Worm (Caenorhabditis elegans) whole organism, midembryonic: ENCODE data around the gene F54F12.1.
A peak's percentile ranks its signal among the peaks of the same experiment; 100 is the strongest.

Experiments used
- T22C8.4 ChIP-seq: fragments of 200-800 bp; sonication (Bioruptor generic); IDR thresholded peaks from 2 replicates; pipeline ENCODE4 v1.3.6; 2022; ENCODE audit warnings: missing genetic modification characterization, missing compliant biosample characterization
- cog-1 ChIP-seq: sonication (generic microtip); optimal IDR thresholded peaks from 2 replicates; lab custom pipeline; 2016; ENCODE audit warnings: missing genetic modification characterization, missing compliant biosample characterization
- flt-1 ChIP-seq: fragments of 200-800 bp; sonication (Bioruptor generic); IDR thresholded peaks from 2 replicates; pipeline ENCODE4 v1.3.6; 2022; ENCODE audit warnings: missing genetic modification characterization, missing compliant biosample characterization
- klf-2 ChIP-seq: fragments of 200-800 bp; sonication (Bioruptor generic); conservative IDR thresholded peaks from 2 replicates; pipeline ENCODE4 v1.3.6; 2022; ENCODE audit warnings: missing genetic modification reagents, missing genetic modification characterization, missing compliant biosample characterization
- med-1 ChIP-seq: sonication (generic microtip); optimal IDR thresholded peaks from 2 replicates; lab custom pipeline; 2017; ENCODE audit warnings: missing genetic modification characterization, mild to moderate bottlenecking, missing compliant biosample characterization, antibody characterized with exemption, missing genetic modification reagents; ENCODE audit not compliant: insufficient read depth
- ref-1 ChIP-seq: fragments of 200-800 bp; sonication (Bioruptor generic); conservative IDR thresholded peaks from 2 replicates; pipeline ENCODE4 v1.3.6; 2022; ENCODE audit warnings: missing genetic modification reagents, missing genetic modification characterization, missing compliant biosample characterization
- tab-1 ChIP-seq: fragments of 200-800 bp; sonication (Bioruptor generic); IDR thresholded peaks from 2 replicates; pipeline ENCODE4 v1.3.6; 2022; ENCODE audit warnings: missing genetic modification characterization, missing compliant biosample characterization
- ztf-23 ChIP-seq: fragments of 200-800 bp; sonication (Bioruptor generic); IDR thresholded peaks from 2 replicates; pipeline ENCODE4 v1.3.6; 2022; ENCODE audit warnings: missing genetic modification reagents, missing genetic modification characterization, missing compliant biosample characterization
- ztf-29 ChIP-seq: fragments of 200-800 bp; sonication (Bioruptor generic); IDR thresholded peaks from 2 replicates; pipeline ENCODE4 v1.3.6; 2022; ENCODE audit warnings: missing genetic modification reagents, missing genetic modification characterization, missing compliant biosample characterization

Gene F54F12.1

DNA sequence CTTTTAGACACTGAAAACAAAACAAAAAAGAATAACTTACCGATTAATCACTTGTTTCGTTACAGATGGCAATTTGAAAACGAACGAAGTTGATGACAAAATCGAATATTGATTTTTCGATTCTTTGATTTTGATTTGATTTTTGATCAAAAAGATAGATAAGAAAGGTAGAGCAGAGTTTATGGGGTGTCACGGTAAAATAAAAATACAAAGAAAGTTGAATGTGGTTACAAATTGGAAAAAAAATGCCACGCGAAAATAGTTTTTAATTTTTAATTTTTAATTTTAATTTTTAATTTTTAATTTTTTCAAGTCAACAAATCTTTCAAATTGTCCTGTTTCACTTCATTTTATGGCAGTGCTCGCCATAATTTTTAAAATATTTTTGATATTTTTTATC is at the start of gene F54F12.1:
Gene F54F12.1, minus strand, starts transcription at position 101 of the 400 bp plus-strand sequence.
- no peak for TF ChIP-seq cog-1 (tag; lab: Kevin White, UChicago)

DNA sequence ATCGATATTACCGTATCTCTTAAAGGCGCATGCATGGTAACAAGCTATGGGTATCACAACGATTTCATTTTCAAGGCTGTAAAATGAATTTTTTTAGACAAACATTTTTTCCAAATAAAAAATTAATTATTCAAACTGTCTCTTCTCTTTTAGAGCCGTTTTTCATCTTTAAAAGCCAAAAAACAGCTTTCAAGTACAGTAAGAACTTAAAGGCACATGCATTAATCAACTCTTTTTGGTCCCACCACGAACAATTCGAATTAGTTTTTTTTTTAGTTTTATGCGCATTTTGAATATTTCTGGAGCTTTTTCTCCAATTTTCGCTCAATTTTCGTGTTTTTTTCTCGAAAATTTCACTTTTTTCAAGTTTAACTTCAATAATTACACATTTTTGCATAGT is 49.2 kb upstream of the F54F12.1 start:
- TF ChIP-seq cog-1 (tag; lab: Kevin White, UChicago): no peak
- TF ChIP-seq ztf-29 (GFP tag; lab: Robert Waterston, UW): no peak
- TF ChIP-seq ztf-23: no peak
- no peak for TF ChIP-seq flt-1 (GFP tag; lab: Robert Waterston, UW)
- TF ChIP-seq klf-2 (GFP tag; lab: Robert Waterston, UW): no peak
- no peak for TF ChIP-seq tab-1 (GFP tag; lab: Robert Waterston, UW)
- TF ChIP-seq med-1: no peak
- TF ChIP-seq ref-1 (GFP tag; lab: Robert Waterston, UW): no peak
- TF ChIP-seq T22C8.4: no peak

DNA sequence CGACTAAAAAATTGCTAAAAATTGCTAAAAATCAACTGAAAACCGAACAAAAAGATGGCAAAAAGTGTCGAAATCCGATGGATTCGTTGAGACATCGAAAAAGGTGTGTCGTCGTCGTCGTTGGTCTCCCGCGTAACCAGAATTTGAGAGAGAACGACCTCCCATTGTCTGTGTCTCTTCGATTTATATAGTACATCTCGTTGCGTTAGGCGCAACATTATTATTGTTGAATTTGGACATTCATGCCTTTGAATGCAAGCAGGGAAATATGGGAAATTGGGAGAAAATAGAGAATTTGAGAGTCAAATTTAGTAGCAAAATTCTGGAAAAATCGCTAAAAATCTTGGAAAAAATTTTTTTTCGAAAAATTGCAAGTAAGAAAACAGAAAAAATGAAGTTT is 48.7 kb upstream of the F54F12.1 start:
- no peak for TF ChIP-seq klf-2 (GFP tag; lab: Robert Waterston, UW)
- no peak for TF ChIP-seq ref-1 (GFP tag; lab: Robert Waterston, UW)
- no peak for TF ChIP-seq ztf-23
- TF ChIP-seq flt-1 (GFP tag; lab: Robert Waterston, UW): no peak
- TF ChIP-seq cog-1 (tag; lab: Kevin White, UChicago): no peak
- TF ChIP-seq T22C8.4: no peak
- no peak for TF ChIP-seq med-1
- TF ChIP-seq tab-1 (GFP tag; lab: Robert Waterston, UW): no peak
- no peak for TF ChIP-seq ztf-29 (GFP tag; lab: Robert Waterston, UW)

DNA sequence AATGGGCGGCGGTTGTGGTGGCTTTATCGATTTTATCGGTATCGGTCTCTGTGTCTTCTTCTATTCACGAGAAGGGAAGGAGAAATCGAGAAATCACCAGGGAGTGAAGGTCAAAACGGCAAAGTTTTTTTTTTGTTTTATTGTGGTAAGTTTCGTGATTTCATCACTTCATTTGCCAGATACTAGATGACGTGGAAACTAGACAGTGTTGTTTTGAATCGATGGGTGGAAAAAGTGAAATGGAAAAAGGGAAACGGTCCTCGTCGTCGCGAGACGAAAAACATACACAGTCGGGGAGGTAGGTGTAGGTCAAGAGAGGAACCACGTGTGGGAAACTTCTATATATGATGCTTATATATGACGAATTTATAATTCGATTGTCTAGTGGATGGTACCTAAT is 45.8 kb upstream of the F54F12.1 start:
- TF ChIP-seq cog-1 (tag; lab: Kevin White, UChicago): no peak
- TF ChIP-seq T22C8.4: peak; percentile 30; the same call in 1 of the 2 replicates

DNA sequence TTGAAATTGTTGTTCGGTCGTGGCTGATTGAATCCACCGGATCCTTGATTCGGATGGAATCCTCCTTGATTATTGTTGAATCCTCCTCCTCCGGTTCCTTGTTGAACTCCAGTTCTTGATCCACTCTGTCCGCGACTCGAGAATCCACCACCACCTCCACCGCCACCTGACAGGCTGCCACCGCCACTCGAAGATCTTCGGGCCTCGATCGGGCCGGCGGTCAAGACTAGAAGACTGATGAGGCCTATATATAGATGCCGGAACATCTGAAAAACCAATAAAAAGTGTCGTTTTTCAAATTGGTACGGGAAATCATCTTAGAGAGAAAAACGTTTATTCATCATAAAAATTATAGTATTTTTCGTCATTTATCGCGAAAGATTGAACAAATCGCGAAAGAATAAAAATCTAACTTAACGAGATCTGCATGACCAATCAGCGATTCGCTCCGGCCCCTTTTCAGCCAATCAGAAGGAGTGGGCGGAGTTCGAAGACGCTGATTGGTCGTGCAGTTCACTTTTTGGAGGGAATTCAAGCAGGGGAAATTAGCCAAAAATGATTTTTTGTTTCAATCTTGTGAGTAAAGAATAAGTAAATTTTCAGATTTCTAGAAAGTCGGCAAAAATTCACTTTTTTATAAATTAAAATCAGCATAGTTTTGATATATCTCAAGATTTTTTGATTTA is 44.1 kb upstream of the F54F12.1 start, which contains the start of gene pqn-83:
Gene pqn-83, minus strand, starts transcription at position 272 of the 686 bp plus-strand sequence.
- TF ChIP-seq ztf-23: no peak
- TF ChIP-seq flt-1 (GFP tag; lab: Robert Waterston, UW): no peak
- TF ChIP-seq klf-2 (GFP tag; lab: Robert Waterston, UW): no peak
- TF ChIP-seq tab-1 (GFP tag; lab: Robert Waterston, UW): no peak
- no peak for TF ChIP-seq ref-1 (GFP tag; lab: Robert Waterston, UW)
- TF ChIP-seq med-1: no peak
- no peak for TF ChIP-seq cog-1 (tag; lab: Kevin White, UChicago)
- TF ChIP-seq ztf-29 (GFP tag; lab: Robert Waterston, UW): no peak
- TF ChIP-seq T22C8.4: no peak

DNA sequence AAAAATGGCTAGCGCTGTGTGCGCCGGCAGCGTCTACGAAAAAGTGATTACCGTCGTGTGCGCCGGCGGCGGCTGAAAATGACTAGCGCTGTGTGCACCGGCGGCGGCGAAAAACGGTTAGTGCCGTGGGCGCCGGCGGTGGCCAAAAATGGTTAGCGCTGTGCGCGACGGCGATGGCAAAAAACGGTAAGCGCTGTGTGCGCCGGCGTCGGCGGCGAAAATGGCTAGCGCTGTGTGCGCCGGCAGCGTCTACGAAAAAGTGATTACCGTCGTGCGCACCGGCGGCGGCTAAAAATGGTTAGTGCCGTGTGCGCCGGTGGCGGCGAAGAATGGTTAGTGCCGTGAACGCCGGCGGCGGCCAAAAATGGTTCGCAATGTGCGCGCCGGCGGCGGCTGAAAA is 37.1 kb upstream of the F54F12.1 start:
- no peak for TF ChIP-seq ref-1 (GFP tag; lab: Robert Waterston, UW)
- peak; percentile 49; the same call in 1 of the 2 replicates for TF ChIP-seq ztf-23
- TF ChIP-seq tab-1 (GFP tag; lab: Robert Waterston, UW): no peak

DNA sequence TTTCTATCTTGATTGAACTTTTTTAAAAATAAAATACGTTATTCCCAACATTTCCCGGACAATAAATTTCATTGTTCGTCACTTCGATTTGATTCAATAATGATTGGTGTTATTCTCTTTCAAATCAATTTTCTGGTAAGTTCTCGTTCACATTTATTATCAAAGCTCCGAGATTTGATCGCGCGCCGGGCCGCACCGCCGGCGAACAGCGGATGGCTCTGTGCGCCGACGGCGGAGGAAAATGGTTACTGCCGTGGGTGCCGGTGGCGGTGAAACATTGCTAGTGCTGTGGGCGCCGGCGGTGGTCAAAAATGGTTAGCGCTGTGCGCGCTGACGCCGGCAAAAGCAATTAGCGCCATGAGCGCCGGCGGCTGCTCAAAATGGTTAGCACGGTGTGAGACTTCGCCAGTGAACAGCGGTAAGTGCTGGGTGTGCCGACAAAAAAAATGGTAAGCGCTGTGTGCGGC is 35.9 kb upstream of the F54F12.1 start, which contains the start of gene Y39E4B.13:
Gene Y39E4B.13, plus strand, starts transcription at position 51 of the 467 bp plus-strand sequence.
- TF ChIP-seq T22C8.4 (no peak), ztf-29 (GFP tag; lab: Robert Waterston, UW) (no peak), klf-2 (GFP tag; lab: Robert Waterston, UW) (no peak), ztf-23 (no peak), flt-1 (GFP tag; lab: Robert Waterston, UW) (no peak), tab-1 (GFP tag; lab: Robert Waterston, UW) (no peak), med-1 (no peak), cog-1 (tag; lab: Kevin White, UChicago) (no peak), ref-1 (GFP tag; lab: Robert Waterston, UW) (no peak)

DNA sequence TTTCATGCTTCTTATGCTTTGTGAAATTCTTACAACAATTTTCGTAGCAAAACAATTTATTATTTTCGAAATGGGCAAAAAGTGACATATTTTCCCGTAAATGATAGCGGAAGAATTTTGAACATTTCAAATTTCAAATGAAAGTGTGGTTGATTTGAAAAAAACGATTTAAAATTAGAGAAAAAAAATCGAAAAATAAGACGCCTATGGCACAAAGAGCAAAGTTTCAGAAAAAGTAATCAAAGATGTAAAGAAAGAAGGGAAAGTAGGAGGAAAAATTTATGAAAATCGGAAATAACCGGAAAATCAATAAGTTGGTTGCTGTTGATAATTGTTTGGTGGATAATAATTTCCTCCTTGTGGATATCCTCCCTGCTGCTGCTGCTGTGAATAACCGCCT is 32.2 kb upstream of the F54F12.1 start:
- TF ChIP-seq ref-1 (GFP tag; lab: Robert Waterston, UW) (no peak), med-1 (no peak), ztf-29 (GFP tag; lab: Robert Waterston, UW) (no peak), flt-1 (GFP tag; lab: Robert Waterston, UW) (no peak), T22C8.4 (no peak), ztf-23 (no peak), klf-2 (GFP tag; lab: Robert Waterston, UW) (no peak), cog-1 (tag; lab: Kevin White, UChicago) (no peak), tab-1 (GFP tag; lab: Robert Waterston, UW) (no peak)

DNA sequence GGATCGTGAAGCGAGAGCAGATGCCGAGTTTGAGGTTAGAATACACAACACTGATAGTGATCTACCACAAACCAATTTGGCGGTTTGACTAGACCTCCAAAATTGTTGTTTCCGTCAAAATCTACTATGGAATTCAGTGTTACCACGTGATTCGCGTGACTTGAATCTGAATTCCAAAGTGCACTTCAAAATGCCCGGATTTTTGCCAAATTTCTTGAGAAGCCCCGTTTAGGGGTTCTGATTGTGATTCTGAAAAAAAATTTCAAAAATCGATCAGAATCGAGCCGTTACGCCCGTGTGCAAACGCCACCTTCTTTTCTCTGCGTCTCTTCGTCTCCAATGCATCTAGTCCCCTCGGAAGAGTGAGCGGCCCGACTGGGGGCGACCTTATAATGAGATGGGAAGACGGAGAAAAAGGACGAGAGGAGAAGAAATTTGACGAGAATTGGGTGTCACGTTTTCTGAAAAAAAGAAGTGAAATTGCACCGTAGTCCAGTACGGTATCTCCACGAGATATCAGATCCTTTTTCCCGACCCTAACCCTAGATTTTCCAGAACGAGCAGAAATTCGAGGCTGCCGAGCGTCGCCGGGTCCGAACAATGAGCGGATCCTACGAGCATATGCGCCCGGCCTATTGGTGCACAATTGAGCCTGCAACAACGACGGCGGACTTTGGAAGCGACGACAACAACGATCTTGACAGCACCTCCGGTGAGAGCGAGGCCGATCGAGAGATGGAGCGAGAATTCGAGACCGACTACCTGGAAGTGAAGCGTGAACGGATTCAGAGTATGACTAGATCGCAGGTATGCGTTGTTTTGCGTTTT is 16.4 kb upstream of the F54F12.1 start:
- TF ChIP-seq T22C8.4: no peak
- 0 out of 2 replicates have a peak, but pooled peaks have one; percentile 17 for TF ChIP-seq flt-1 (GFP tag; lab: Robert Waterston, UW)

DNA sequence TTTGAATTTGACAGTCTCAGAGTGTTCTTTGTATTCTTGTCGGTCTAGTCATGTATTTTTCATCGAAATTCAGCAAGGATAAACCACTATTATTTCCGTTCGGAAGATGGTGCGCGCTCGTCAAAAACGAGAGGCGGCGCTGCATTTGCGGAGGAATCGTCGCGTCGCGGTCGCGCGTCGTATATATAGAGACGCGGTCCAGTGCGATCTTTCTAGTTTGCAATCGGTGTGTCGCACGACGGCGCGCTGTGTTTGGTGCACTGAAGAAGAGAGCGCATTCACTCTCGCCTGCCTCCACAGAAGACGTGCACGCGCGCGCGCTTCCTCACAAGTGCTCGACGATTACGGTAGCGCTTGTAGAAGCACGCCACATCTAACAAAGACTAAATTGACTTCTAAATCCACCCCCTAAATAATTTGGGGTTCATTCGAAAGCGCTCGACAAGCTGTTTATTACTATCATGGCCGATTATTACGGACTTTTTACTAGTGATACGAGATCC is 15.4 kb upstream of the F54F12.1 start, which contains the start of gene Y39E4B.6:
Gene Y39E4B.6, plus strand, starts transcription at position 209 of the 503 bp plus-strand sequence.
- TF ChIP-seq ztf-29 (GFP tag; lab: Robert Waterston, UW): peak; percentile 81; the same call in 1 of the 2 replicates
- TF ChIP-seq ztf-23: peak; percentile 86
- TF ChIP-seq flt-1 (GFP tag; lab: Robert Waterston, UW): peak; percentile 91
- TF ChIP-seq T22C8.4: peak; percentile 56; the same call in 1 of the 2 replicates
- no peak for TF ChIP-seq tab-1 (GFP tag; lab: Robert Waterston, UW)
- TF ChIP-seq cog-1 (tag; lab: Kevin White, UChicago): peak; percentile 98
- peak; percentile 3 for TF ChIP-seq med-1
- no peak for TF ChIP-seq klf-2 (GFP tag; lab: Robert Waterston, UW)
- no peak for TF ChIP-seq ref-1 (GFP tag; lab: Robert Waterston, UW)
